Worm (Caenorhabditis elegans) whole organism, L1 larva: ENCODE measurements around the gene let-711.

Experiments
- C04F5.9 ChIP-seq: sonication (generic microtip); optimal IDR thresholded peaks from 2 replicates; lab custom pipeline; 2016; ENCODE audit warnings: missing genetic modification characterization, missing compliant biosample characterization
- C16A3.4 ChIP-seq: fragments of 150-350 bp; optimal IDR thresholded peaks from 2 replicates; lab custom pipeline; 2014; ENCODE audit warnings: missing biosample characterization, missing genetic modification characterization
- Y116A8C.19 ChIP-seq: sonication (generic microtip); optimal IDR thresholded peaks from 2 replicates; lab custom pipeline; 2016; ENCODE audit warnings: missing compliant biosample characterization, missing genetic modification characterization, borderline replicate concordance
- aha-1 ChIP-seq: fragments of 150-350 bp; optimal IDR thresholded peaks from 2 replicates; lab custom pipeline; 2014; ENCODE audit warnings: missing biosample characterization, missing genetic modification characterization
- alr-1 ChIP-seq: fragments of 200-800 bp; sonication (Bioruptor generic); optimal IDR thresholded peaks from 2 replicates; lab custom pipeline; 2018; ENCODE audit warnings: borderline replicate concordance, mild to moderate bottlenecking, missing genetic modification characterization, missing compliant biosample characterization
- aly-2 ChIP-seq: fragments of 150-350 bp; optimal IDR thresholded peaks from 2 replicates; lab custom pipeline; 2014; ENCODE audit warnings: missing biosample characterization, missing genetic modification characterization
- ama-1 ChIP-seq: fragments of 150-350 bp; optimal IDR thresholded peaks from 2 replicates; lab custom pipeline; 2014
- ceh-63 ChIP-seq: fragments of 200-800 bp; sonication (Bioruptor generic); optimal IDR thresholded peaks from 2 replicates; lab custom pipeline; 2018; ENCODE audit warnings: mild to moderate bottlenecking, missing genetic modification characterization, missing compliant biosample characterization
- ceh-8 ChIP-seq: fragments of 200-800 bp; sonication (Bioruptor generic); optimal IDR thresholded peaks from 2 replicates; lab custom pipeline; 2018; ENCODE audit warnings: mild to moderate bottlenecking, missing genetic modification characterization, moderate library complexity, missing compliant biosample characterization
- ceh-82 ChIP-seq, 3 experiments: fragments of 150-350 bp in 1 of 3; sonication (generic microtip) in 2 of 3; optimal IDR thresholded peaks; 2 replicates each; lab custom pipeline; 2014 to 2017; ENCODE audit warnings: missing biosample characterization in 3 of 3, missing genetic modification characterization in 3 of 3
- ceh-88 ChIP-seq: fragments of 200-800 bp; sonication (Bioruptor generic); IDR thresholded peaks from 2 replicates; pipeline ENCODE4 v1.3.6; 2022; ENCODE audit warnings: missing genetic modification characterization, missing compliant biosample characterization
- ceh-90 ChIP-seq: sonication (generic microtip); optimal IDR thresholded peaks from 2 replicates; lab custom pipeline; 2016; ENCODE audit warnings: missing genetic modification characterization, missing compliant biosample characterization
- ces-1 ChIP-seq: fragments of 150-350 bp; optimal IDR thresholded peaks from 2 replicates; lab custom pipeline; 2014; ENCODE audit warnings: missing biosample characterization, missing genetic modification reagents, missing genetic modification characterization
- dsc-1 ChIP-seq: sonication (generic microtip); optimal IDR thresholded peaks from 2 replicates; lab custom pipeline; 2016; ENCODE audit warnings: mild to moderate bottlenecking, missing genetic modification characterization, missing compliant biosample characterization
- efl-3 ChIP-seq: fragments of 200-800 bp; sonication (Bioruptor generic); optimal IDR thresholded peaks from 2 replicates; lab custom pipeline; 2018; ENCODE audit warnings: mild to moderate bottlenecking, missing genetic modification characterization, missing compliant biosample characterization
- egl-13 ChIP-seq: sonication (generic microtip); optimal IDR thresholded peaks from 2 replicates; lab custom pipeline; 2016; ENCODE audit warnings: missing genotype, missing genetic modification reagents, missing genetic modification characterization, missing compliant biosample characterization
- egl-27 ChIP-seq, 2 experiments: fragments of 150-350 bp in 1 of 2; sonication (generic microtip); optimal IDR thresholded peaks; 3 replicates each; lab custom pipeline; 2017 to 2018; ENCODE audit warnings: missing biosample characterization in 2 of 2, missing genetic modification characterization in 2 of 2, missing genetic modification reagents in 2 of 2
- elt-3 ChIP-seq, 6 experiments: fragments of 150-350 bp in 1 of 6; sonication (generic microtip); optimal IDR thresholded peaks; 2 replicates each; lab custom pipeline; 2017 to 2018; ENCODE audit warnings: missing biosample characterization in 6 of 6, missing genetic modification characterization in 6 of 6, inconsistent platforms in 1 of 6
- fkh-10 ChIP-seq: sonication (generic microtip); optimal IDR thresholded peaks from 2 replicates; lab custom pipeline; 2017; ENCODE audit warnings: missing biosample characterization, missing genetic modification reagents, missing genetic modification characterization
- fkh-4 ChIP-seq: sonication (generic microtip); optimal IDR thresholded peaks from 2 replicates; lab custom pipeline; 2016; ENCODE audit warnings: missing compliant biosample characterization, missing genetic modification characterization, borderline replicate concordance
- fkh-8 ChIP-seq: sonication (generic microtip); optimal IDR thresholded peaks from 2 replicates; lab custom pipeline; 2016; ENCODE audit warnings: mild to moderate bottlenecking, missing genetic modification characterization, missing compliant biosample characterization
- hlh-17 ChIP-seq: fragments of 200-800 bp; sonication (Bioruptor generic); optimal IDR thresholded peaks from 2 replicates; lab custom pipeline; 2018; ENCODE audit warnings: missing genetic modification characterization, mild to moderate bottlenecking, missing compliant biosample characterization, moderate library complexity, borderline replicate concordance
- hpl-2 ChIP-seq: fragments of 150-350 bp; optimal IDR thresholded peaks from 2 replicates; lab custom pipeline; 2014; ENCODE audit warnings: missing biosample characterization, missing genetic modification reagents, missing genetic modification characterization
- lin-13 ChIP-seq: fragments of 150-350 bp; optimal IDR thresholded peaks from 2 replicates; lab custom pipeline; 2014; ENCODE audit warnings: missing biosample characterization, missing genetic modification reagents, missing genetic modification characterization
- lin-35 ChIP-seq, 2 experiments: fragments of 150-350 bp; optimal IDR thresholded peaks; 2 replicates each; lab custom pipeline; 2014; ENCODE audit warnings: missing biosample characterization in 2 of 2, missing genetic modification characterization in 2 of 2, missing genetic modification reagents in 2 of 2
- lir-3 ChIP-seq: sonication (generic microtip); optimal IDR thresholded peaks from 2 replicates; lab custom pipeline; 2016; ENCODE audit warnings: mild to moderate bottlenecking, missing genetic modification characterization, moderate library complexity, missing compliant biosample characterization; ENCODE audit not compliant: poor library complexity
- lsy-2 ChIP-seq, 2 experiments: fragments of 150-350 bp; optimal IDR thresholded peaks; 2 replicates each; lab custom pipeline; 2014; ENCODE audit warnings: missing biosample characterization in 2 of 2, missing genetic modification characterization in 2 of 2
- mdl-1 ChIP-seq, 2 experiments: fragments of 150-350 bp; optimal IDR thresholded peaks; 2 replicates each; lab custom pipeline; 2014 to 2017; ENCODE audit warnings: missing biosample characterization in 2 of 2, missing genetic modification characterization in 2 of 2, inconsistent platforms in 1 of 2
- nhr-11 ChIP-seq: fragments of 150-350 bp; optimal IDR thresholded peaks from 2 replicates; lab custom pipeline; 2014; ENCODE audit warnings: missing biosample characterization, missing genetic modification characterization
- nhr-237 ChIP-seq: fragments of 150-350 bp; optimal IDR thresholded peaks from 2 replicates; lab custom pipeline; 2014; ENCODE audit warnings: missing biosample characterization, missing genetic modification characterization
- nhr-28 ChIP-seq: fragments of 150-350 bp; optimal IDR thresholded peaks from 2 replicates; lab custom pipeline; 2014; ENCODE audit warnings: missing biosample characterization, missing genetic modification characterization
- nhr-71 ChIP-seq: sonication (generic microtip); optimal IDR thresholded peaks from 2 replicates; lab custom pipeline; 2016; ENCODE audit warnings: mild to moderate bottlenecking, missing genetic modification characterization, moderate library complexity, missing compliant biosample characterization
- nhr-77 ChIP-seq: fragments of 150-350 bp; optimal IDR thresholded peaks from 2 replicates; lab custom pipeline; 2014; ENCODE audit warnings: missing biosample characterization, missing genetic modification characterization
- nhr-84 ChIP-seq: sonication (generic microtip); optimal IDR thresholded peaks from 2 replicates; lab custom pipeline; 2017; ENCODE audit warnings: missing biosample characterization, missing genetic modification characterization
- pax-3 ChIP-seq: fragments of 200-800 bp; sonication (Bioruptor generic); optimal IDR thresholded peaks from 2 replicates; lab custom pipeline; 2018; ENCODE audit warnings: mild to moderate bottlenecking, missing genetic modification characterization, moderate library complexity, missing compliant biosample characterization
- pqm-1 ChIP-seq: sonication (generic microtip); optimal IDR thresholded peaks from 3 replicates; lab custom pipeline; 2017; ENCODE audit warnings: missing biosample characterization, missing genetic modification characterization
- rnt-1 ChIP-seq: sonication (generic microtip); optimal IDR thresholded peaks from 2 replicates; lab custom pipeline; 2016; ENCODE audit warnings: mild to moderate bottlenecking, missing genetic modification characterization, moderate library complexity, missing compliant biosample characterization
- skn-1 ChIP-seq: fragments of 150-350 bp; optimal IDR thresholded peaks from 2 replicates; lab custom pipeline; 2014; ENCODE audit warnings: missing biosample characterization, missing genetic modification characterization
- sptf-1 ChIP-seq: fragments of 150-350 bp; optimal IDR thresholded peaks from 2 replicates; lab custom pipeline; 2014; ENCODE audit warnings: missing biosample characterization, missing genetic modification characterization
- tbx-2 ChIP-seq: sonication (generic microtip); optimal IDR thresholded peaks from 2 replicates; lab custom pipeline; 2016; ENCODE audit warnings: missing genetic modification characterization, missing compliant biosample characterization
- tlp-1 ChIP-seq: fragments of 150-350 bp; optimal IDR thresholded peaks from 2 replicates; lab custom pipeline; 2014; ENCODE audit warnings: missing biosample characterization, missing genetic modification characterization
- unc-30 ChIP-seq: sonication (generic microtip); optimal IDR thresholded peaks from 2 replicates; lab custom pipeline; 2017; ENCODE audit warnings: missing biosample characterization, missing genetic modification characterization
- vab-15 ChIP-seq: sonication (generic microtip); optimal IDR thresholded peaks from 2 replicates; lab custom pipeline; 2017; ENCODE audit warnings: missing genotype, mild to moderate bottlenecking, missing genetic modification characterization, missing compliant biosample characterization
- zip-4 ChIP-seq: fragments of 200-800 bp; sonication (Bioruptor generic); optimal IDR thresholded peaks from 2 replicates; lab custom pipeline; 2018; ENCODE audit warnings: mild to moderate bottlenecking, missing genetic modification characterization, moderate library complexity, missing compliant biosample characterization
- ztf-11 ChIP-seq, 2 experiments: sonication (generic microtip); optimal IDR thresholded peaks; 2 replicates each; lab custom pipeline; 2016 to 2017; ENCODE audit warnings: missing genetic modification characterization in 2 of 2, missing biosample characterization in 1 of 2, missing compliant biosample characterization in 1 of 2

Gene let-711

ce11 chrIII:6929558-6930167, 16.9 kb upstream of the let-711 start, which contains the start of gene inf-1 (continued):
- TF ChIP-seq egl-13 (no peak), ceh-63 (GFP tag; lab: Kevin White, UChicago) (no peak), fkh-8 (tag; lab: Kevin White, UChicago) (peak; percentile 14), nhr-71 (tag; lab: Kevin White, UChicago) (peak; percentile 41), ceh-8 (no peak), Y116A8C.19 (no peak), aha-1 (tag; lab: Kevin White, UChicago) (no peak), ceh-90 (tag; lab: Kevin White, UChicago) (no peak), ceh-82 (tag; optimal IDR thresholded peaks at IDR 0.05; lab: Kevin White, UChicago) (peak in 1 of 3 experiments; percentile 40), nhr-11 (no peak), dsc-1 (tag; lab: Kevin White, UChicago) (no peak), elt-3 (tag; optimal IDR thresholded peaks at IDR 0.05; lab: Kevin White, UChicago) (peak in 2 of 6 experiments; percentile 19 to 46), zip-4 (GFP tag; lab: Kevin White, UChicago) (no peak), pax-3 (tag; lab: Kevin White, UChicago) (no peak), lin-35 (GFP tag; optimal IDR thresholded peaks at IDR 0.05; lab: Kevin White, UChicago) (peak; percentile 69 to 81), C16A3.4 (tag; lab: Kevin White, UChicago) (peak; percentile 55), lin-13 (GFP tag; lab: Kevin White, UChicago) (peak; percentile 25), nhr-237 (tag; lab: Kevin White, UChicago) (no peak), efl-3 (GFP tag; lab: Kevin White, UChicago) (no peak), alr-1 (tag; lab: Kevin White, UChicago) (no peak), hlh-17 (GFP tag; lab: Kevin White, UChicago) (no peak), unc-30 (tag; lab: Kevin White, UChicago) (no peak), hpl-2 (GFP tag; lab: Kevin White, UChicago) (no peak), fkh-10 (GFP tag; lab: Kevin White, UChicago) (no peak), ama-1 (no peak), ceh-88 (GFP tag; lab: Robert Waterston, UW) (no peak), nhr-77 (no peak), aly-2 (no peak), pqm-1 (tag; lab: Kevin White, UChicago) (no peak), egl-27 (tag; optimal IDR thresholded peaks at IDR 0.05; lab: Kevin White, UChicago) (no peak), ztf-11 (tag; optimal IDR thresholded peaks at IDR 0.05; lab: Kevin White, UChicago) (no peak)

ce11 chrIII:6931896-6932295, 14.6 kb upstream of the let-711 start, which contains the start of gene byn-1:
Gene byn-1 (plus strand): TSS chrIII:6932001.
- peak in 1 of 2 experiments; percentile 18 for TF ChIP-seq lsy-2 (tag; optimal IDR thresholded peaks at IDR 0.05; lab: Kevin White, UChicago)
- no peak for TF ChIP-seq hpl-2 (GFP tag; lab: Kevin White, UChicago)
- TF ChIP-seq nhr-28 (tag; lab: Kevin White, UChicago) = no peak
- TF ChIP-seq egl-13 = no peak
- TF ChIP-seq, all 84 proteins: peak for 1

- no peak for TF ChIP-seq skn-1 (tag; lab: Kevin White, UChicago)
- no peak for TF ChIP-seq mdl-1 (tag; optimal IDR thresholded peaks at IDR 0.05; lab: Kevin White, UChicago)
- TF ChIP-seq sptf-1 (tag; lab: Kevin White, UChicago) = no peak
- no peak for TF ChIP-seq tbx-2 (tag; lab: Kevin White, UChicago)
- no peak for TF ChIP-seq nhr-84 (tag; lab: Kevin White, UChicago)
- TF ChIP-seq tlp-1 (tag; lab: Kevin White, UChicago) = no peak
- no peak for TF ChIP-seq vab-15
- TF ChIP-seq rnt-1 (tag; lab: Kevin White, UChicago) = no peak
- no peak for TF ChIP-seq C04F5.9 (tag; lab: Kevin White, UChicago)
- TF ChIP-seq ces-1 (GFP tag; lab: Kevin White, UChicago) = no peak
- TF ChIP-seq Y116A8C.19 = no peak
- no peak for TF ChIP-seq nhr-77
- TF ChIP-seq fkh-8 (tag; lab: Kevin White, UChicago) = no peak
- TF ChIP-seq nhr-11 = no peak
- TF ChIP-seq egl-27 (tag; optimal IDR thresholded peaks at IDR 0.05; lab: Kevin White, UChicago) = no peak
- no peak for TF ChIP-seq lir-3
- no peak for TF ChIP-seq fkh-4 (tag; lab: Kevin White, UChicago)
- TF ChIP-seq ceh-88 (GFP tag; lab: Robert Waterston, UW) = no peak
- TF ChIP-seq, all 84 proteins: peak for 0
Measured at ce11 chrIII:6935269-6936017, 11.1 kb upstream of the let-711 start, which contains the start of the genes F57B9.8 and coq-2. Gene F57B9.8 (minus strand): TSS chrIII:6935319. Gene coq-2 (plus strand): TSS chrIII:6935967.
